Worm (Caenorhabditis elegans) whole organism, midembryonic: ENCODE data around the gene F13E6.1.

Source experiments
- T22C8.4 ChIP-seq: fragments of 200-800 bp; sonication (Bioruptor generic); IDR thresholded peaks from 2 replicates; pipeline ENCODE4 v1.3.6; 2022; ENCODE audit warnings: missing genetic modification characterization, missing compliant biosample characterization
- cog-1 ChIP-seq: sonication (generic microtip); optimal IDR thresholded peaks from 2 replicates; lab custom pipeline; 2016; ENCODE audit warnings: missing genetic modification characterization, missing compliant biosample characterization
- flt-1 ChIP-seq: fragments of 200-800 bp; sonication (Bioruptor generic); IDR thresholded peaks from 2 replicates; pipeline ENCODE4 v1.3.6; 2022; ENCODE audit warnings: missing genetic modification characterization, missing compliant biosample characterization
- klf-2 ChIP-seq: fragments of 200-800 bp; sonication (Bioruptor generic); conservative IDR thresholded peaks from 2 replicates; pipeline ENCODE4 v1.3.6; 2022; ENCODE audit warnings: missing genetic modification reagents, missing genetic modification characterization, missing compliant biosample characterization
- med-1 ChIP-seq: sonication (generic microtip); optimal IDR thresholded peaks from 2 replicates; lab custom pipeline; 2017; ENCODE audit warnings: missing genetic modification characterization, mild to moderate bottlenecking, missing compliant biosample characterization, antibody characterized with exemption, missing genetic modification reagents; ENCODE audit not compliant: insufficient read depth
- ref-1 ChIP-seq: fragments of 200-800 bp; sonication (Bioruptor generic); conservative IDR thresholded peaks from 2 replicates; pipeline ENCODE4 v1.3.6; 2022; ENCODE audit warnings: missing genetic modification reagents, missing genetic modification characterization, missing compliant biosample characterization
- tab-1 ChIP-seq: fragments of 200-800 bp; sonication (Bioruptor generic); IDR thresholded peaks from 2 replicates; pipeline ENCODE4 v1.3.6; 2022; ENCODE audit warnings: missing genetic modification characterization, missing compliant biosample characterization
- ztf-23 ChIP-seq: fragments of 200-800 bp; sonication (Bioruptor generic); IDR thresholded peaks from 2 replicates; pipeline ENCODE4 v1.3.6; 2022; ENCODE audit warnings: missing genetic modification reagents, missing genetic modification characterization, missing compliant biosample characterization
- ztf-29 ChIP-seq: fragments of 200-800 bp; sonication (Bioruptor generic); IDR thresholded peaks from 2 replicates; pipeline ENCODE4 v1.3.6; 2022; ENCODE audit warnings: missing genetic modification reagents, missing genetic modification characterization, missing compliant biosample characterization

F13E6.1 gene

DNA sequence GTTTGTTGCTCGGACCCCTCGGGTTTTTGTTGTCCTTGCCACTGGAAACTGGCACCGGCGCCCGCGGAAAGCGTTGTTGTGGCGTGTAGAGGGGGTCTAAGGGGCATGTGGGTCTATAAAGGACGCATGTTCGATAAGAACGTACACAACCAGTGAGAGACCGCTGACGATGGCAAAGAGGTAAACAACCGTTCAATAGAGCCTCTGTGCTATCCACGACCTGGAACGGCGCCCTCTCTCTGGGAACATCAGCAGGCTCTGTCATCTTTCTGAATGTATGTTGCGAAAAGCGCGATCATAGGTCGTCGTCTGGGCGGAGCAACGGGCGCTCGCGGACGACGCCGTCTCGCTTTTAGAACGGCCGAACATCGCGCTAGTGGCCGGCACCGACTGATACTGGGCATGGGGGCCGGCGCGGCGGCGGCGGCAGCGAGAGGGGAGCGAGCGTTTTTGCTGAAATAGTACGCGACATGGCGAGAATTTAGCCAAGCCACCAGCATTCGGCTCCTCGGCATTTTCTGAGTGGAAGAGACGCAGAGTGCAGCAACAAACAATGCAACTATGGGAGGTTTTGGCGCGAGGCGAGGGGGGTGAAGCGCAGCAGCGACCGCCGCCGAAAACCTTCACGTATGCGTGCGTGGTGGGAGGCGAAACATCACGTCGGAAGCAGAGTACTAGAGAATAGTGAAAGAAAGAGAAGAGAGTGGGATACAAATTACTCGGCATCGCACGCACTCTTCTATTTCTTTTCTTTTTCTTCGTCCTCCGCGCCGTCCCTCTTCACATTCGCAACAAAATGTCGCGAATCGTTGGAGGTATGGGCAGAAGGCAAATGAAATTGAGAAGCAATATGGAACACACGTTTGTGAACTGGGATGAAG is 39.6 kb downstream of the F13E6.1 start:
- TF ChIP-seq ztf-23 (GFP tag; lab: Robert Waterston, UW) = no peak
- TF ChIP-seq ztf-29 (GFP tag; lab: Robert Waterston, UW) = no peak
- TF ChIP-seq tab-1 (GFP tag; lab: Robert Waterston, UW) = peak; percentile 63; the same call in 1 of the 2 replicates
- no peak for TF ChIP-seq klf-2 (GFP tag; lab: Robert Waterston, UW)
- no peak for TF ChIP-seq ref-1 (GFP tag; lab: Robert Waterston, UW)
- TF ChIP-seq T22C8.4 = no peak
- peak; percentile 69 for TF ChIP-seq cog-1 (tag; lab: Kevin White, UChicago)
- no peak for TF ChIP-seq flt-1 (GFP tag; lab: Robert Waterston, UW)
- TF ChIP-seq med-1 = no peak

DNA sequence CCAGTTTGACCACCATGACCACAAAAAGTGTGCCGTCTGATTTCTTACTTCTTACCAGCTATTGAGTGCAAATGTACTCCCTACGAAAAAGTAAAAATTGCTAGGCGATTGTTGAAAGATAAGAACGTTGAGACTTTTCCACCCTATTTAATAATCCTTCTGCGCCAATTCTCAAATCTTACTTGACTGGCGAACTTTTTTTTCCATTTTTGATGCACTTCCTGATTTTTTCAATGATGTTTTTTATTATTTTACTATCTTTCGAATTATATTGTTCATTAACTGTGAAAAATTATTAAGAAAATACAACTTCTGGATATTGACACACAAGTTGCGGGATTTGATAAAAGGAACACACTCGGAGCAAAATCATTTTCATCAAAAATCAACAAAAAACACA is 41.3 kb downstream of the F13E6.1 start, which contains the start of gene daf-12:
TSS of gene daf-12 (plus strand) at position 301 of the 400 bp plus-strand sequence.
- no peak for TF ChIP-seq ref-1 (GFP tag; lab: Robert Waterston, UW)
- TF ChIP-seq ztf-23 (GFP tag; lab: Robert Waterston, UW) = no peak
- no peak for TF ChIP-seq flt-1 (GFP tag; lab: Robert Waterston, UW)
- TF ChIP-seq med-1 = no peak
- TF ChIP-seq ztf-29 (GFP tag; lab: Robert Waterston, UW) = no peak
- no peak for TF ChIP-seq cog-1 (tag; lab: Kevin White, UChicago)
- no peak for TF ChIP-seq klf-2 (GFP tag; lab: Robert Waterston, UW)

DNA sequence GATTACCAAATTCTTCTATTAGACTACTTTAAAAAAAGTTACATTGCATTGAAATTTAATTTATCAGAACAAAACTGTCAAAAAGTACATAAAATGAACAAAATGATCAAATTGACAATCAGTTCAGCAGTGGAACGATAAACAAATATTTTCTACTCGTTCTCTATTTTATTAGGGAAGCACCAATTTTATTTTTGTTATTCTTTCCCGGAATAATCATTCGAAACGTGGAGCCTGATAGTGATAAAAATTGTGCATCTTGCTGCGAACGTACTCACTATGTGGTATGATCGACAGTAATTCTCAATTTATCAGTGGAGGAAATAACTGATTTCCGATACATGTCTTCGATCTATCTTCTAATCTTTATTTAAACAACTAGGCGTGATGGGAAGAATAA is 45.0 kb downstream of the F13E6.1 start:
- TF ChIP-seq ztf-23 (GFP tag; lab: Robert Waterston, UW) = no peak
- TF ChIP-seq med-1 = no peak
- TF ChIP-seq ref-1 (GFP tag; lab: Robert Waterston, UW) = no peak
- no peak for TF ChIP-seq cog-1 (tag; lab: Kevin White, UChicago)
- no peak for TF ChIP-seq klf-2 (GFP tag; lab: Robert Waterston, UW)
- TF ChIP-seq flt-1 (GFP tag; lab: Robert Waterston, UW) = no peak
- no peak for TF ChIP-seq tab-1 (GFP tag; lab: Robert Waterston, UW)
- TF ChIP-seq ztf-29 (GFP tag; lab: Robert Waterston, UW) = no peak
- no peak for TF ChIP-seq T22C8.4

DNA sequence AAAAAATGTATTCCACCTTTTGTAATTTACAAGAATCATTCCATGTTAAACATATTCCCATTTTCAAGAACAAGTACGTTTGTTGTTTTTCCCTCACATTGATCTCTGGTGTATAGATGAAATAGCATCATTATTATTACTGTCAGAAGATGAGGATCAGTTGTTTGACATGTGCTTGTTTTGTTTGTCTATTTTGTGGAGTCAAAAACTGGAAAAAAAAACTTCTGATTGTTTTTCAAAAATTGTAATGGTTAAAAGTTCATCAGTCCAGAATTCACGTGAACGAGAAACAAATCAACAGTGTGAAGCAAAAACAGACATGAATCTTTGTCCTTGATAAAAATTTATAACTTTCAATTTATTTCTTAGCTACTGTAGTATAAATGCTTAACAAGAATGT is 46.0 kb downstream of the F13E6.1 start:
- TF ChIP-seq klf-2 (GFP tag; lab: Robert Waterston, UW) (no peak), flt-1 (GFP tag; lab: Robert Waterston, UW) (no peak), med-1 (no peak), tab-1 (GFP tag; lab: Robert Waterston, UW) (no peak), T22C8.4 (no peak), ztf-29 (GFP tag; lab: Robert Waterston, UW) (no peak), ztf-23 (GFP tag; lab: Robert Waterston, UW) (no peak), cog-1 (tag; lab: Kevin White, UChicago) (no peak), ref-1 (GFP tag; lab: Robert Waterston, UW) (no peak)

DNA sequence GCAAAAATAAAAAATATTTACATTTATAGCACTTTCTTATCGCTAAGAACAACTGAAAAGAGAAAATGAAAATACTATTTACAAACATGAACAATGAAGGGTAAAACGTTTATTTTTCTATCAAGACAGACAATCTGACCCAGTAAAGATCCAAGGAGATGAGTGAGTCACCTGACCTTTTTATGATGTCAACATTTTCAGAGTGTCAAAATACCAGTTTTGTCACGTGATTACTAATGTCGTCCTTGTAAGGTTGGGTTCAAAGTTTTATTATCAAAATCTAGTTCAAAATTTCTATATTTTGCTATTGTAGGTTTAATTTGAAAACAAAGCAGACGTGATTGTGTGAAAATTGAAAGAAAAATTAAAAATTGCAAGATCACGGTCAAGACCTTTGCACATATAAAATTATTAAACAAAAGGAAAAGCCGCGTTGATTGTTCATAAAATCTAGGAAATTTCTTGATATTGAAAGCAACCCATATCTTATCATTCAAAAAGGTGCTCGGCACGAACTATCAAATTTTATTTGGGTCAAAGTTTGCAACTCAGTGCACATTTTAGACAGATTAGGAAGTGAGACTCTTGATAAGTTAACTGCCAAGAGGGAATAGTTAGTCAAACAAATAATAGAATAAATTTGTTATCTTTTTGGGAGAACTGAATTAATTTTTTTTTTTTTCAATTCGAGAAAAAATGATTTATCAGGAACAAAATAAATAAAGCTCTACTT is 46.7 kb downstream of the F13E6.1 start:
- TF ChIP-seq tab-1 (GFP tag; lab: Robert Waterston, UW) (no peak), ztf-23 (GFP tag; lab: Robert Waterston, UW) (no peak), T22C8.4 (no peak), ztf-29 (GFP tag; lab: Robert Waterston, UW) (no peak)

DNA sequence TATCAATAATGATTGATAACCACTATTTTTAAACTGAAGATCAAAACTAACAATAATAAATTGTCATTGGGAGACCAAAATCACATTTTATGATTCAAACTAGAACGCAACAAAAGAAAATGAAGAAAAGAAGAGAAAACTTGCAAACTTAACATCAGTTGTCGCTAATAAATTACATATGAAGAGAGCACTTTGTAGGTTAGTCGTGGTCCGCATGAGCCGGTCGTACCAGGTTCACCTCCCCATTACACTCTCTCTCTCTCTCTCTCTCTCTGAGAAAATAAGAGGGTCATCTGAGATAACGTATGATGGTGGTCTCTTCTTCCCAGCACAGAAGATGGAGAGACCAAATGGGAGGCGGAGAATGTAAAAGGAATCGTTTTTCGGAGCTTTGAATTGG is 47.8 kb downstream of the F13E6.1 start:
- TF ChIP-seq cog-1 (tag; lab: Kevin White, UChicago) = no peak
- TF ChIP-seq flt-1 (GFP tag; lab: Robert Waterston, UW) = no peak
- TF ChIP-seq ztf-29 (GFP tag; lab: Robert Waterston, UW) = no peak
- TF ChIP-seq ztf-23 (GFP tag; lab: Robert Waterston, UW) = no peak
- TF ChIP-seq T22C8.4 = no peak
- no peak for TF ChIP-seq med-1
- no peak for TF ChIP-seq ref-1 (GFP tag; lab: Robert Waterston, UW)
- no peak for TF ChIP-seq tab-1 (GFP tag; lab: Robert Waterston, UW)
- TF ChIP-seq klf-2 (GFP tag; lab: Robert Waterston, UW) = no peak

DNA sequence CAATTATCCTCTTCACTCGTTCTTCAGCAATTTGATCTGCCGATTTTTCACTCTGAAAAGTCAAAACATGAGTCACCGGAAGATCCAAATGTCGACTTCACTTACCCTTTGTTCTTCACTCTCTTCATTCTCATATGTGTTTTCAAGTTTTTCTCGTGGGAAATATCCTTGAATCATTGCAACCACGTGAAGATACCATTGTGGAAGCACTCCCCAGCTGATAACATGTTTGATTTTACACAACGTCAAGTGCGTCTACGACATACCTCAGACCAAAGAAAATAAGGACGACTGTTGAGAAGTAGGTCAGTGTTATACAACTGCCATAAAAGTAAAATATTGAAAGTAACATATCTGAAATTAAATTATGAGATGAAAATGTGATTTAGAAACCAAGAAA is 48.5 kb downstream of the F13E6.1 start, which contains the start of gene M79.2:
TSS of gene M79.2 (minus strand) at position 354 of the 400 bp plus-strand sequence.
- TF ChIP-seq flt-1 (GFP tag; lab: Robert Waterston, UW) (no peak), med-1 (no peak), T22C8.4 (no peak), cog-1 (tag; lab: Kevin White, UChicago) (no peak), ztf-23 (GFP tag; lab: Robert Waterston, UW) (no peak), ztf-29 (GFP tag; lab: Robert Waterston, UW) (no peak), klf-2 (GFP tag; lab: Robert Waterston, UW) (no peak), ref-1 (GFP tag; lab: Robert Waterston, UW) (no peak), tab-1 (GFP tag; lab: Robert Waterston, UW) (no peak)
